Worm (Caenorhabditis elegans) whole organism, L1 larva: Measurements from ENCODE around the gene rpb-2.

Source experiments
- Y116A8C.19 ChIP-seq: sonication (generic microtip); optimal IDR thresholded peaks from 2 replicates; lab custom pipeline; 2016; ENCODE audit warnings: missing compliant biosample characterization, missing genetic modification characterization, borderline replicate concordance
- ceh-63 ChIP-seq: fragments of 200-800 bp; sonication (Bioruptor generic); optimal IDR thresholded peaks from 2 replicates; lab custom pipeline; 2018; ENCODE audit warnings: mild to moderate bottlenecking, missing genetic modification characterization, missing compliant biosample characterization
- ceh-8 ChIP-seq: fragments of 200-800 bp; sonication (Bioruptor generic); optimal IDR thresholded peaks from 2 replicates; lab custom pipeline; 2018; ENCODE audit warnings: mild to moderate bottlenecking, missing genetic modification characterization, moderate library complexity, missing compliant biosample characterization
- ceh-82 ChIP-seq, 3 experiments: fragments of 150-350 bp in 1 of 3; sonication (generic microtip) in 2 of 3; optimal IDR thresholded peaks; 2 replicates each; lab custom pipeline; 2014 to 2017; ENCODE audit warnings: missing biosample characterization in 3 of 3, missing genetic modification characterization in 3 of 3
- ceh-88 ChIP-seq: fragments of 200-800 bp; sonication (Bioruptor generic); IDR thresholded peaks from 2 replicates; pipeline ENCODE4 v1.3.6; 2022; ENCODE audit warnings: missing genetic modification characterization, missing compliant biosample characterization
- ceh-90 ChIP-seq: sonication (generic microtip); optimal IDR thresholded peaks from 2 replicates; lab custom pipeline; 2016; ENCODE audit warnings: missing genetic modification characterization, missing compliant biosample characterization
- dpl-1 ChIP-seq, 3 experiments: fragments of 150-350 bp in 2 of 3; sonication (generic microtip) in 1 of 3; optimal IDR thresholded peaks; 2 replicates each; lab custom pipeline; 2014 to 2017; ENCODE audit warnings: missing biosample characterization in 3 of 3, missing genetic modification characterization in 3 of 3, missing genetic modification reagents in 3 of 3
- dsc-1 ChIP-seq: sonication (generic microtip); optimal IDR thresholded peaks from 2 replicates; lab custom pipeline; 2016; ENCODE audit warnings: mild to moderate bottlenecking, missing genetic modification characterization, missing compliant biosample characterization
- efl-1 ChIP-seq, 4 experiments: fragments of 150-350 bp; optimal IDR thresholded peaks in 3 of 4; peaks in 1 of 4; 1 replicate in 1 of 4; 2 replicates in 3 of 4; lab custom pipeline; 2014; ENCODE audit warnings: missing biosample characterization in 2 of 4, missing genetic modification characterization in 2 of 4, missing genetic modification reagents in 2 of 4
- egl-13 ChIP-seq: sonication (generic microtip); optimal IDR thresholded peaks from 2 replicates; lab custom pipeline; 2016; ENCODE audit warnings: missing genotype, missing genetic modification reagents, missing genetic modification characterization, missing compliant biosample characterization
- elt-2 ChIP-seq: sonication (generic microtip); optimal IDR thresholded peaks from 2 replicates; lab custom pipeline; 2016; ENCODE audit warnings: missing genetic modification characterization, mild to moderate bottlenecking, inconsistent platforms, missing compliant biosample characterization, missing genetic modification reagents
- ets-5 ChIP-seq: fragments of 200-800 bp; sonication (Bioruptor generic); IDR thresholded peaks from 2 replicates; pipeline ENCODE4 v1.3.6; 2022; ENCODE audit warnings: missing genetic modification characterization, missing compliant biosample characterization
- grh-1 ChIP-seq: fragments of 200-800 bp; sonication (Bioruptor generic); IDR thresholded peaks from 2 replicates; pipeline ENCODE4 v1.3.6; 2022; ENCODE audit warnings: missing genetic modification reagents, missing genetic modification characterization, missing compliant biosample characterization
- hlh-17 ChIP-seq: fragments of 200-800 bp; sonication (Bioruptor generic); optimal IDR thresholded peaks from 2 replicates; lab custom pipeline; 2018; ENCODE audit warnings: missing genetic modification characterization, mild to moderate bottlenecking, missing compliant biosample characterization, moderate library complexity, borderline replicate concordance
- hlh-4 ChIP-seq: sonication (generic microtip); optimal IDR thresholded peaks from 2 replicates; lab custom pipeline; 2016; ENCODE audit warnings: mild to moderate bottlenecking, missing genetic modification characterization, missing compliant biosample characterization
- hpl-2 ChIP-seq: fragments of 150-350 bp; optimal IDR thresholded peaks from 2 replicates; lab custom pipeline; 2014; ENCODE audit warnings: missing biosample characterization, missing genetic modification reagents, missing genetic modification characterization
- irx-1 ChIP-seq: sonication (generic microtip); optimal IDR thresholded peaks from 2 replicates; lab custom pipeline; 2016; ENCODE audit warnings: missing genetic modification characterization, missing compliant biosample characterization
- isw-1 ChIP-seq: fragments of 200-800 bp; sonication (Bioruptor generic); IDR thresholded peaks from 2 replicates; pipeline ENCODE4 v1.3.6; 2022; ENCODE audit warnings: missing genetic modification characterization, missing compliant biosample characterization
- lin-14 ChIP-seq: fragments of 200-800 bp; sonication (Bioruptor generic); optimal IDR thresholded peaks from 2 replicates; lab custom pipeline; 2018; ENCODE audit warnings: mild to moderate bottlenecking, missing genetic modification characterization, moderate library complexity, missing compliant biosample characterization
- lin-35 ChIP-seq, 2 experiments: fragments of 150-350 bp; optimal IDR thresholded peaks; 2 replicates each; lab custom pipeline; 2014; ENCODE audit warnings: missing biosample characterization in 2 of 2, missing genetic modification characterization in 2 of 2, missing genetic modification reagents in 2 of 2
- lin-39 ChIP-seq: fragments of 150-350 bp; optimal IDR thresholded peaks from 2 replicates; lab custom pipeline; 2014; ENCODE audit warnings: missing biosample characterization, missing genetic modification reagents, missing genetic modification characterization
- mdl-1 ChIP-seq, 2 experiments: fragments of 150-350 bp; optimal IDR thresholded peaks; 2 replicates each; lab custom pipeline; 2014 to 2017; ENCODE audit warnings: missing biosample characterization in 2 of 2, missing genetic modification characterization in 2 of 2, inconsistent platforms in 1 of 2
- mep-1 ChIP-seq: fragments of 150-350 bp; optimal IDR thresholded peaks from 2 replicates; lab custom pipeline; 2014; ENCODE audit warnings: missing biosample characterization, missing genetic modification characterization
- nhr-11 ChIP-seq: fragments of 150-350 bp; optimal IDR thresholded peaks from 2 replicates; lab custom pipeline; 2014; ENCODE audit warnings: missing biosample characterization, missing genetic modification characterization
- nhr-12 ChIP-seq: sonication (generic microtip); optimal IDR thresholded peaks from 2 replicates; lab custom pipeline; 2017; ENCODE audit warnings: missing biosample characterization, missing genetic modification characterization
- nhr-19 ChIP-seq: fragments of 200-800 bp; sonication (Bioruptor generic); conservative IDR thresholded peaks from 2 replicates; pipeline ENCODE4 v1.3.6; 2022; ENCODE audit warnings: missing genetic modification characterization, missing compliant biosample characterization
- nhr-20 ChIP-seq: sonication (generic microtip); optimal IDR thresholded peaks from 2 replicates; lab custom pipeline; 2016; ENCODE audit warnings: mild to moderate bottlenecking, missing genetic modification characterization, missing compliant biosample characterization
- nhr-237 ChIP-seq: fragments of 150-350 bp; optimal IDR thresholded peaks from 2 replicates; lab custom pipeline; 2014; ENCODE audit warnings: missing biosample characterization, missing genetic modification characterization
- nhr-28 ChIP-seq: fragments of 150-350 bp; optimal IDR thresholded peaks from 2 replicates; lab custom pipeline; 2014; ENCODE audit warnings: missing biosample characterization, missing genetic modification characterization
- nhr-76 ChIP-seq: sonication (generic microtip); optimal IDR thresholded peaks from 2 replicates; lab custom pipeline; 2017; ENCODE audit warnings: missing biosample characterization, missing genetic modification characterization
- nhr-77 ChIP-seq: fragments of 150-350 bp; optimal IDR thresholded peaks from 2 replicates; lab custom pipeline; 2014; ENCODE audit warnings: missing biosample characterization, missing genetic modification characterization
- nhr-84 ChIP-seq: sonication (generic microtip); optimal IDR thresholded peaks from 2 replicates; lab custom pipeline; 2017; ENCODE audit warnings: missing biosample characterization, missing genetic modification characterization
- nhr-85 ChIP-seq: sonication (generic microtip); peaks from one replicate; lab custom pipeline; 2016; ENCODE audit warnings: missing genetic modification characterization, inconsistent platforms, missing compliant biosample characterization
- rnt-1 ChIP-seq: sonication (generic microtip); optimal IDR thresholded peaks from 2 replicates; lab custom pipeline; 2016; ENCODE audit warnings: mild to moderate bottlenecking, missing genetic modification characterization, moderate library complexity, missing compliant biosample characterization
- snpc-4 ChIP-seq: fragments of 150-350 bp; optimal IDR thresholded peaks from 2 replicates; lab custom pipeline; 2014; ENCODE audit warnings: missing biosample characterization, missing genetic modification characterization
- snu-23 ChIP-seq: sonication (generic microtip); optimal IDR thresholded peaks from 2 replicates; lab custom pipeline; 2016; ENCODE audit warnings: missing genetic modification characterization, missing compliant biosample characterization
- sox-4 ChIP-seq: sonication (generic microtip); optimal IDR thresholded peaks from 2 replicates; lab custom pipeline; 2016; ENCODE audit warnings: missing genetic modification characterization, missing compliant biosample characterization
- swsn-7 ChIP-seq: sonication (generic microtip); optimal IDR thresholded peaks from 2 replicates; lab custom pipeline; 2016; ENCODE audit warnings: missing genetic modification characterization, missing compliant biosample characterization
- tbx-2 ChIP-seq: sonication (generic microtip); optimal IDR thresholded peaks from 2 replicates; lab custom pipeline; 2016; ENCODE audit warnings: missing genetic modification characterization, missing compliant biosample characterization
- unc-98 ChIP-seq: fragments of 200-800 bp; sonication (Bioruptor generic); IDR thresholded peaks from 2 replicates; pipeline ENCODE4 v1.3.6; 2022; ENCODE audit warnings: missing genetic modification characterization, missing compliant biosample characterization
- zip-4 ChIP-seq: fragments of 200-800 bp; sonication (Bioruptor generic); optimal IDR thresholded peaks from 2 replicates; lab custom pipeline; 2018; ENCODE audit warnings: mild to moderate bottlenecking, missing genetic modification characterization, moderate library complexity, missing compliant biosample characterization
- ztf-11 ChIP-seq, 2 experiments: sonication (generic microtip); optimal IDR thresholded peaks; 2 replicates each; lab custom pipeline; 2016 to 2017; ENCODE audit warnings: missing genetic modification characterization in 2 of 2, missing biosample characterization in 1 of 2, missing compliant biosample characterization in 1 of 2

The rpb-2 gene

ce11 chrIII:4912317-4912716 lies 27.1 kb upstream of the rpb-2 start, which contains the start of the genes F26F4.9 and cee-1 (continued):
- TF ChIP-seq grh-1 (GFP tag; lab: Robert Waterston, UW) (no peak), snu-23 (peak; percentile 75), mep-1 (tag; lab: Kevin White, UChicago) (peak; percentile 84), ceh-82 (tag; optimal IDR thresholded peaks at IDR 0.05; lab: Kevin White, UChicago) (peak in 2 of 3 experiments; percentile 19 to 47), dpl-1 (GFP tag; optimal IDR thresholded peaks at IDR 0.05; lab: Kevin White, UChicago) (peak; percentile 61 to 76 (median 68)), elt-2 (tag; lab: Kevin White, UChicago) (peak; percentile 44), Y116A8C.19 (tag; lab: Kevin White, UChicago) (peak; percentile 73), lin-39 (no peak), hlh-17 (GFP tag; lab: Kevin White, UChicago) (no peak)

ce11 chrIII:4913736-4914135 lies 25.6 kb upstream of the rpb-2 start:
- TF ChIP-seq nhr-84: no peak
- TF ChIP-seq zip-4 (GFP tag; lab: Kevin White, UChicago): no peak
- TF ChIP-seq ets-5 (GFP tag; lab: Robert Waterston, UW): no peak
- no peak for TF ChIP-seq ztf-11 (tag; optimal IDR thresholded peaks at IDR 0.05; lab: Kevin White, UChicago)

ce11 chrIII:4917077-4917476 lies 22.3 kb upstream of the rpb-2 start, which contains the start of gene rars-1:
Gene rars-1 (minus strand): TSS chrIII:4917177.
- TF ChIP-seq ets-5 (GFP tag; lab: Robert Waterston, UW): no peak
- no peak for TF ChIP-seq efl-1 (optimal IDR thresholded peaks at IDR 0.05; lab: Kevin White, UChicago)
- peak in 1 of 2 experiments; percentile 52 for TF ChIP-seq efl-1 (GFP tag; optimal IDR thresholded peaks at IDR 0.05 in 1 of 2; lab: Kevin White, UChicago)

- no peak for TF ChIP-seq sox-4
- peak; percentile 19 for TF ChIP-seq hpl-2 (GFP tag; lab: Kevin White, UChicago)
- peak in 2 of 3 experiments; percentile 28 to 71 for TF ChIP-seq ceh-82 (tag; optimal IDR thresholded peaks at IDR 0.05; lab: Kevin White, UChicago)
- TF ChIP-seq nhr-19 (GFP tag; lab: Robert Waterston, UW): peak; percentile 35
- peak; percentile 2; the same call in 1 of the 2 replicates for TF ChIP-seq isw-1 (GFP tag; lab: Robert Waterston, UW)
- peak; percentile 90 to 95 (median 90) for TF ChIP-seq dpl-1 (GFP tag; optimal IDR thresholded peaks at IDR 0.05; lab: Kevin White, UChicago)
- TF ChIP-seq tbx-2 (tag; lab: Kevin White, UChicago): peak; percentile 38
- peak in 1 of 2 experiments; percentile 20 for TF ChIP-seq mdl-1 (tag; optimal IDR thresholded peaks at IDR 0.05; lab: Kevin White, UChicago)
- TF ChIP-seq nhr-20 (tag; lab: Kevin White, UChicago): peak; percentile 45
- peak; percentile 20 for TF ChIP-seq nhr-77 (tag; lab: Kevin White, UChicago)
- peak; percentile 27 for TF ChIP-seq ceh-90 (tag; lab: Kevin White, UChicago)
- peak; percentile 87 to 93 for TF ChIP-seq efl-1 (optimal IDR thresholded peaks at IDR 0.05; lab: Kevin White, UChicago)
- peak; percentile 93 to 99 for TF ChIP-seq efl-1 (GFP tag; optimal IDR thresholded peaks at IDR 0.05 in 1 of 2; lab: Kevin White, UChicago)
- no peak for TF ChIP-seq egl-13 (tag; lab: Kevin White, UChicago)
- no peak for TF ChIP-seq Y116A8C.19 (tag; lab: Kevin White, UChicago)
- TF ChIP-seq snpc-4 (tag; lab: Kevin White, UChicago): no peak
- TF ChIP-seq nhr-28 (tag; lab: Kevin White, UChicago): no peak
- TF ChIP-seq dsc-1 (tag; lab: Kevin White, UChicago): no peak
- peak; percentile 74 for TF ChIP-seq rnt-1 (tag; lab: Kevin White, UChicago)
- TF ChIP-seq hlh-17 (GFP tag; lab: Kevin White, UChicago): no peak
- no peak for TF ChIP-seq ceh-88
- TF ChIP-seq swsn-7: peak; percentile 29
- no peak for TF ChIP-seq nhr-11
- TF ChIP-seq nhr-12: no peak
- no peak for TF ChIP-seq ceh-8 (GFP tag; lab: Kevin White, UChicago)
- no peak for TF ChIP-seq ceh-63 (GFP tag; lab: Kevin White, UChicago)
- no peak for TF ChIP-seq nhr-84
- TF ChIP-seq lin-14 (GFP tag; lab: Kevin White, UChicago): no peak
- TF ChIP-seq irx-1 (tag; lab: Kevin White, UChicago): peak; percentile 3
- no peak for TF ChIP-seq mep-1 (tag; lab: Kevin White, UChicago)
- no peak for TF ChIP-seq nhr-237 (tag; lab: Kevin White, UChicago)
- TF ChIP-seq nhr-76 (tag; lab: Kevin White, UChicago): no peak
- no peak for TF ChIP-seq unc-98 (GFP tag; lab: Robert Waterston, UW)
- TF ChIP-seq nhr-85: no peak
- peak; percentile 94 to 96 for TF ChIP-seq lin-35 (GFP tag; optimal IDR thresholded peaks at IDR 0.05; lab: Kevin White, UChicago)
- no peak for TF ChIP-seq hlh-4 (tag; lab: Kevin White, UChicago)
These were observed 21.2 kb upstream of the rpb-2 start, which contains the start of gene rpb-8 for ce11 chrIII:4917960-4918712. Gene rpb-8 (minus strand): TSS chrIII:4918008.
